Worm (Caenorhabditis elegans) whole organism, L3 larva: ENCODE data around the gene F59A6.13.

Experiments used
- R02D3.7 ChIP-seq: fragments of 150-350 bp; optimal IDR thresholded peaks from 2 replicates; lab custom pipeline; 2014; ENCODE audit warnings: missing biosample characterization, missing genetic modification characterization
- aly-2 ChIP-seq: fragments of 150-350 bp; optimal IDR thresholded peaks from 2 replicates; lab custom pipeline; 2014; ENCODE audit warnings: missing biosample characterization, missing genetic modification characterization
- ama-1 ChIP-seq: fragments of 150-350 bp; optimal IDR thresholded peaks from 2 replicates; lab custom pipeline; 2018
- ceh-16 ChIP-seq: sonication (generic microtip); optimal IDR thresholded peaks from 2 replicates; lab custom pipeline; 2017; ENCODE audit warnings: missing biosample characterization, missing genetic modification characterization
- ceh-28 ChIP-seq: fragments of 150-350 bp; optimal IDR thresholded peaks from 2 replicates; lab custom pipeline; 2014; ENCODE audit warnings: missing biosample characterization, missing genetic modification reagents, missing genetic modification characterization
- ceh-82 ChIP-seq: fragments of 150-350 bp; optimal IDR thresholded peaks from 2 replicates; lab custom pipeline; 2014; ENCODE audit warnings: missing biosample characterization, missing genetic modification characterization
- ceh-9 ChIP-seq: sonication (generic microtip); optimal IDR thresholded peaks from 2 replicates; lab custom pipeline; 2018; ENCODE audit warnings: missing biosample characterization, missing genetic modification characterization
- daf-12 ChIP-seq: fragments of 150-350 bp; optimal IDR thresholded peaks from 2 replicates; lab custom pipeline; 2014; ENCODE audit warnings: missing biosample characterization, missing genetic modification reagents, missing genetic modification characterization
- egl-5 ChIP-seq: fragments of 150-350 bp; optimal IDR thresholded peaks from 2 replicates; lab custom pipeline; 2017; ENCODE audit warnings: missing biosample characterization, missing genetic modification reagents, missing genetic modification characterization, inconsistent platforms
- elt-2 ChIP-seq: sonication (generic microtip); optimal IDR thresholded peaks from 2 replicates; lab custom pipeline; 2016; ENCODE audit warnings: missing genetic modification reagents, mild to moderate bottlenecking, missing genetic modification characterization, missing compliant biosample characterization
- elt-3 ChIP-seq, 3 experiments: fragments of 150-350 bp in 1 of 3; sonication (generic microtip) in 2 of 3; optimal IDR thresholded peaks; 2 replicates in 2 of 3; 4 replicates in 1 of 3; lab custom pipeline; 2014 to 2017; ENCODE audit warnings: missing biosample characterization in 3 of 3, missing genetic modification characterization in 3 of 3
- eor-1 ChIP-seq, 2 experiments: fragments of 150-350 bp; optimal IDR thresholded peaks; 2 replicates each; lab custom pipeline; 2014 to 2018; ENCODE audit warnings: missing biosample characterization in 2 of 2, missing genetic modification characterization in 2 of 2
- fkh-10 ChIP-seq: sonication (generic microtip); optimal IDR thresholded peaks from 2 replicates; lab custom pipeline; 2017; ENCODE audit warnings: missing biosample characterization, missing genetic modification reagents, missing genetic modification characterization
- fkh-2 ChIP-seq: fragments of 150-350 bp; optimal IDR thresholded peaks from 2 replicates; lab custom pipeline; 2014; ENCODE audit warnings: missing biosample characterization, missing genetic modification reagents, missing genetic modification characterization
- hmg-11 ChIP-seq: sonication (generic microtip); optimal IDR thresholded peaks from 2 replicates; lab custom pipeline; 2016; ENCODE audit warnings: missing genetic modification characterization, missing compliant biosample characterization
- lin-39 ChIP-seq: fragments of 150-350 bp; optimal IDR thresholded peaks from 2 replicates; lab custom pipeline; 2018; ENCODE audit warnings: missing biosample characterization, missing genetic modification reagents, missing genetic modification characterization
- lsy-12 ChIP-seq: sonication (generic microtip); optimal IDR thresholded peaks from 2 replicates; lab custom pipeline; 2016; ENCODE audit warnings: mild to moderate bottlenecking, missing genetic modification characterization, missing compliant biosample characterization
- mdl-1 ChIP-seq: fragments of 150-350 bp; optimal IDR thresholded peaks from 2 replicates; lab custom pipeline; 2014; ENCODE audit warnings: missing biosample characterization, missing genetic modification characterization
- mml-1 ChIP-seq: fragments of 150-350 bp; sonication (generic microtip); optimal IDR thresholded peaks from 3 replicates; lab custom pipeline; 2014; ENCODE audit warnings: missing biosample characterization, missing genetic modification characterization
- nfya-1 ChIP-seq: sonication (generic microtip); optimal IDR thresholded peaks from 2 replicates; lab custom pipeline; 2017; ENCODE audit warnings: missing genetic modification characterization, mild to moderate bottlenecking, missing compliant biosample characterization, antibody characterized with exemption, moderate library complexity; ENCODE audit not compliant: insufficient read depth
- nhr-11 ChIP-seq: fragments of 150-350 bp; optimal IDR thresholded peaks from 2 replicates; lab custom pipeline; 2014; ENCODE audit warnings: missing biosample characterization, missing genetic modification characterization
- nhr-12 ChIP-seq: fragments of 150-350 bp; optimal IDR thresholded peaks from 2 replicates; lab custom pipeline; 2014; ENCODE audit warnings: missing biosample characterization, missing genetic modification characterization
- nhr-23 ChIP-seq: fragments of 150-350 bp; optimal IDR thresholded peaks from 2 replicates; lab custom pipeline; 2014; ENCODE audit warnings: missing biosample characterization, missing genetic modification reagents, missing genetic modification characterization
- nhr-237 ChIP-seq: fragments of 150-350 bp; optimal IDR thresholded peaks from 2 replicates; lab custom pipeline; 2014; ENCODE audit warnings: missing biosample characterization, missing genetic modification characterization
- nhr-25 ChIP-seq: sonication (generic microtip); optimal IDR thresholded peaks from 2 replicates; lab custom pipeline; 2017; ENCODE audit warnings: missing biosample characterization, missing genetic modification characterization
- nhr-28 ChIP-seq: fragments of 150-350 bp; optimal IDR thresholded peaks from 2 replicates; lab custom pipeline; 2014; ENCODE audit warnings: missing biosample characterization, missing genetic modification characterization
- nhr-43 ChIP-seq: sonication (generic microtip); optimal IDR thresholded peaks from 2 replicates; lab custom pipeline; 2016; ENCODE audit warnings: mild to moderate bottlenecking, missing genetic modification characterization, missing compliant biosample characterization; ENCODE audit not compliant: poor library complexity, severe bottlenecking
- nhr-67 ChIP-seq: fragments of 150-350 bp; optimal IDR thresholded peaks from 2 replicates; lab custom pipeline; 2014; ENCODE audit warnings: missing biosample characterization, missing genetic modification characterization
- nhr-76 ChIP-seq: fragments of 150-350 bp; sonication (generic microtip); optimal IDR thresholded peaks from 5 replicates; lab custom pipeline; 2014; ENCODE audit warnings: missing biosample characterization, missing genetic modification characterization
- pha-4 ChIP-seq: fragments of 150-350 bp; optimal IDR thresholded peaks from 2 replicates; lab custom pipeline; 2014; ENCODE audit warnings: missing biosample characterization, missing genetic modification reagents, missing genetic modification characterization
- pqm-1 ChIP-seq: fragments of 150-350 bp; optimal IDR thresholded peaks from 2 replicates; lab custom pipeline; 2017; ENCODE audit warnings: missing biosample characterization, missing genetic modification characterization, inconsistent platforms
- sea-2 ChIP-seq: fragments of 150-350 bp; sonication (generic microtip); optimal IDR thresholded peaks from 4 replicates; lab custom pipeline; 2014; ENCODE audit warnings: missing biosample characterization, missing genetic modification reagents, missing genetic modification characterization
- skn-1 ChIP-seq: fragments of 150-350 bp; optimal IDR thresholded peaks from 2 replicates; lab custom pipeline; 2014; ENCODE audit warnings: missing biosample characterization, missing genetic modification characterization
- tbx-2 ChIP-seq: sonication (generic microtip); optimal IDR thresholded peaks from 2 replicates; lab custom pipeline; 2016; ENCODE audit warnings: mild to moderate bottlenecking, missing genetic modification characterization, missing compliant biosample characterization
- unc-39 ChIP-seq: sonication (generic microtip); optimal IDR thresholded peaks from 4 replicates; lab custom pipeline; 2017; ENCODE audit warnings: missing biosample characterization, missing genetic modification characterization
- unc-62 ChIP-seq: fragments of 150-350 bp; sonication (generic microtip); optimal IDR thresholded peaks from 4 replicates; lab custom pipeline; 2014; ENCODE audit warnings: missing biosample characterization, missing genetic modification reagents, missing genetic modification characterization
- zag-1 ChIP-seq: fragments of 150-350 bp; optimal IDR thresholded peaks from 2 replicates; lab custom pipeline; 2014; ENCODE audit warnings: missing biosample characterization, missing genetic modification characterization
- ztf-11 ChIP-seq: fragments of 150-350 bp; optimal IDR thresholded peaks from 2 replicates; lab custom pipeline; 2014; ENCODE audit warnings: missing biosample characterization, missing genetic modification characterization
- ztf-4 ChIP-seq: fragments of 150-350 bp; optimal IDR thresholded peaks from 2 replicates; lab custom pipeline; 2014; ENCODE audit warnings: missing biosample characterization, missing genetic modification characterization

The F59A6.13 gene

ce11 chrII:5046209-5047200 is 23.9 kb downstream of the F59A6.13 start:
- TF ChIP-seq ceh-82 (tag; lab: Kevin White, UChicago) (no peak), ceh-9 (no peak), tbx-2 (tag; lab: Kevin White, UChicago) (no peak), lin-39 (no peak), mdl-1 (no peak), hmg-11 (tag; lab: Kevin White, UChicago) (peak; percentile 9), ama-1 (no peak), fkh-10 (GFP tag; lab: Kevin White, UChicago) (peak; percentile 90), zag-1 (tag; lab: Kevin White, UChicago) (no peak), sea-2 (no peak), daf-12 (tag; lab: Kevin White, UChicago) (no peak), elt-2 (tag; lab: Kevin White, UChicago) (no peak), unc-39 (tag; lab: Kevin White, UChicago) (no peak), skn-1 (tag; lab: Kevin White, UChicago) (no peak), unc-62 (GFP tag; lab: Kevin White, UChicago) (peak; percentile 3), pqm-1 (no peak), nhr-76 (tag; lab: Kevin White, UChicago) (no peak), mml-1 (no peak), fkh-2 (tag; lab: Kevin White, UChicago) (peak; percentile 84), nhr-23 (tag; lab: Kevin White, UChicago) (no peak), nfya-1 (tag; lab: Kevin White, UChicago) (peak; percentile 4), egl-5 (tag; lab: Kevin White, UChicago) (peak; percentile 3), ztf-11 (tag; lab: Kevin White, UChicago) (no peak), R02D3.7 (no peak), nhr-67 (tag; lab: Kevin White, UChicago) (no peak)

- no peak for TF ChIP-seq nhr-11 (tag; lab: Kevin White, UChicago)
- peak; percentile 13 for TF ChIP-seq egl-5 (tag; lab: Kevin White, UChicago)
- no peak for TF ChIP-seq ama-1
- TF ChIP-seq fkh-2 (tag; lab: Kevin White, UChicago): no peak
- TF ChIP-seq pqm-1: no peak
- TF ChIP-seq nfya-1 (tag; lab: Kevin White, UChicago): peak; percentile 4
- TF ChIP-seq pha-4 (tag; lab: Kevin White, UChicago): peak; percentile 37
- TF ChIP-seq ceh-82 (tag; lab: Kevin White, UChicago): no peak
- TF ChIP-seq unc-62 (GFP tag; lab: Kevin White, UChicago): no peak
- no peak for TF ChIP-seq lsy-12 (tag; lab: Kevin White, UChicago)
- no peak for TF ChIP-seq R02D3.7
- no peak for TF ChIP-seq elt-2 (tag; lab: Kevin White, UChicago)
- TF ChIP-seq ceh-16: no peak
- TF ChIP-seq ceh-9: no peak
- no peak for TF ChIP-seq nhr-43 (tag; lab: Kevin White, UChicago)
- TF ChIP-seq fkh-10 (GFP tag; lab: Kevin White, UChicago): no peak
- TF ChIP-seq nhr-25 (tag; lab: Kevin White, UChicago): peak; percentile 37
- TF ChIP-seq nhr-28 (tag; lab: Kevin White, UChicago): no peak
- peak; percentile 36 for TF ChIP-seq nhr-23 (tag; lab: Kevin White, UChicago)
- no peak for TF ChIP-seq nhr-76 (tag; lab: Kevin White, UChicago)
These were observed 24.7 kb downstream of the F59A6.13 start for ce11 chrII:5047279-5047678.

- TF ChIP-seq lin-39: no peak
- peak; percentile 53 for TF ChIP-seq pha-4 (tag; lab: Kevin White, UChicago)
These were observed 25.7 kb downstream of the F59A6.13 start for ce11 chrII:5048185-5048795.

ce11 chrII:5049249-5049648 is 26.6 kb downstream of the F59A6.13 start:
- no peak for TF ChIP-seq ztf-4 (tag; lab: Kevin White, UChicago)
- no peak for TF ChIP-seq eor-1 (tag; optimal IDR thresholded peaks at IDR 0.05; lab: Kevin White, UChicago)
- peak; percentile 13 for TF ChIP-seq nhr-43 (tag; lab: Kevin White, UChicago)
- TF ChIP-seq nhr-12 (tag; lab: Kevin White, UChicago): no peak
- TF ChIP-seq unc-62 (GFP tag; lab: Kevin White, UChicago): peak; percentile 56
- no peak for TF ChIP-seq pqm-1
- TF ChIP-seq ceh-28 (tag; lab: Kevin White, UChicago): peak; percentile 5
- no peak for TF ChIP-seq skn-1 (tag; lab: Kevin White, UChicago)
- peak; percentile 48 for TF ChIP-seq nhr-23 (tag; lab: Kevin White, UChicago)
- TF ChIP-seq nhr-25 (tag; lab: Kevin White, UChicago): peak; percentile 58
- TF ChIP-seq nhr-237 (tag; lab: Kevin White, UChicago): no peak
- no peak for TF ChIP-seq ceh-9
- TF ChIP-seq elt-3 (tag; optimal IDR thresholded peaks at IDR 0.05; lab: Kevin White, UChicago): peak in 1 of 3 experiments; percentile 14
- TF ChIP-seq nfya-1 (tag; lab: Kevin White, UChicago): peak; percentile 17
- no peak for TF ChIP-seq aly-2 (tag; lab: Kevin White, UChicago)
- no peak for TF ChIP-seq nhr-11 (tag; lab: Kevin White, UChicago)
